Worm (Caenorhabditis elegans): ENCODE results near the gene aagr-3.

DNA sequence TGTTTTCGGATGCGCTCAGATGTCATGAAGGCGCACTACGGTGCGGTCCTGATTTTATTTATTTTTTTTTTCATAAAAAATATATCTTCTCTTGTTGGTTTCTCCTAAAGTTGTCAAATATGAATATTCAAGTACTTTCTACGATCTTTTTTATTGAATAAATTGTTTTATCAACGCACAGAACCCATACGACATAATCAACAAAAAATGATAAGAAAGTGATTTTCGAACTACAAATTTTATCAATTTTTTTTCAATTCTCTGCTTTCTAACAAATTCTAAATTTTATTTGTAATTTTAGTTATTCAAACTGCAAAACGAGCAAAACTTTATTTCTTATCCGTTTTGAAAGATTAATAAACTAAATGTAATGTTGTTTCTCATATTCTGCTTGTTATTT, 27.5 kb downstream of the aagr-3 start:
- TF ChIP-seq pqm-1 (tag; optimal IDR thresholded peaks at IDR 0.05) (peak; percentile 32), nhr-77 (tag; optimal IDR thresholded peaks at IDR 0.05) (no peak), skn-1 (tag; optimal IDR thresholded peaks at IDR 0.05) (no peak), nhr-12 (tag; optimal IDR thresholded peaks at IDR 0.05) (no peak), fos-1 (tag; optimal IDR thresholded peaks at IDR 0.05) (no peak), ceh-82 (tag; optimal IDR thresholded peaks at IDR 0.05) (no peak), lin-39 (tag; optimal IDR thresholded peaks at IDR 0.05) (no peak), lin-15B (tag; optimal IDR thresholded peaks at IDR 0.05) (no peak), zag-1 (tag; optimal IDR thresholded peaks at IDR 0.05) (no peak), snpc-4 (tag; optimal IDR thresholded peaks at IDR 0.05) (no peak), aly-2 (tag; optimal IDR thresholded peaks at IDR 0.05) (no peak), nhr-76 (tag; optimal IDR thresholded peaks at IDR 0.05) (no peak), nhr-237 (tag; optimal IDR thresholded peaks at IDR 0.05) (no peak), unc-39 (tag; optimal IDR thresholded peaks at IDR 0.05) (no peak)

Data from whole organism, L3 larva.